Worm (Caenorhabditis elegans) whole organism, midembryonic: ENCODE data around the gene srsx-3.

Experiments used
- T22C8.4 ChIP-seq: fragments of 200-800 bp; sonication (Bioruptor generic); IDR thresholded peaks from 2 replicates; pipeline ENCODE4 v1.3.6; 2022; ENCODE audit warnings: missing genetic modification characterization, missing compliant biosample characterization
- cog-1 ChIP-seq: sonication (generic microtip); optimal IDR thresholded peaks from 2 replicates; lab custom pipeline; 2016; ENCODE audit warnings: missing genetic modification characterization, missing compliant biosample characterization
- flt-1 ChIP-seq: fragments of 200-800 bp; sonication (Bioruptor generic); IDR thresholded peaks from 2 replicates; pipeline ENCODE4 v1.3.6; 2022; ENCODE audit warnings: missing genetic modification characterization, missing compliant biosample characterization
- klf-2 ChIP-seq: fragments of 200-800 bp; sonication (Bioruptor generic); conservative IDR thresholded peaks from 2 replicates; pipeline ENCODE4 v1.3.6; 2022; ENCODE audit warnings: missing genetic modification reagents, missing genetic modification characterization, missing compliant biosample characterization
- med-1 ChIP-seq: sonication (generic microtip); optimal IDR thresholded peaks from 2 replicates; lab custom pipeline; 2017; ENCODE audit warnings: missing genetic modification characterization, mild to moderate bottlenecking, missing compliant biosample characterization, antibody characterized with exemption, missing genetic modification reagents; ENCODE audit not compliant: insufficient read depth
- ref-1 ChIP-seq: fragments of 200-800 bp; sonication (Bioruptor generic); conservative IDR thresholded peaks from 2 replicates; pipeline ENCODE4 v1.3.6; 2022; ENCODE audit warnings: missing genetic modification reagents, missing genetic modification characterization, missing compliant biosample characterization
- tab-1 ChIP-seq: fragments of 200-800 bp; sonication (Bioruptor generic); IDR thresholded peaks from 2 replicates; pipeline ENCODE4 v1.3.6; 2022; ENCODE audit warnings: missing genetic modification characterization, missing compliant biosample characterization
- ztf-23 ChIP-seq: fragments of 200-800 bp; sonication (Bioruptor generic); IDR thresholded peaks from 2 replicates; pipeline ENCODE4 v1.3.6; 2022; ENCODE audit warnings: missing genetic modification reagents, missing genetic modification characterization, missing compliant biosample characterization
- ztf-29 ChIP-seq: fragments of 200-800 bp; sonication (Bioruptor generic); IDR thresholded peaks from 2 replicates; pipeline ENCODE4 v1.3.6; 2022; ENCODE audit warnings: missing genetic modification reagents, missing genetic modification characterization, missing compliant biosample characterization

srsx-3 gene

ce11 chrV:7970519-7970918 lies 33.5 kb upstream of the srsx-3 start:
- TF ChIP-seq ztf-29 (no peak), tab-1 (GFP tag; lab: Robert Waterston, UW) (no peak), ref-1 (GFP tag; lab: Robert Waterston, UW) (no peak), klf-2 (GFP tag; lab: Robert Waterston, UW) (no peak), med-1 (GFP tag; lab: Kevin White, UChicago) (no peak), ztf-23 (GFP tag; lab: Robert Waterston, UW) (no peak), T22C8.4 (no peak)

ce11 chrV:7969107-7969506 lies 32.1 kb upstream of the srsx-3 start, which contains the start of gene che-7:
TSS of gene che-7 (minus strand) at chrV:7969207.
- TF ChIP-seq T22C8.4 (peak; percentile 39; the same call in 1 of the 2 replicates), klf-2 (GFP tag; lab: Robert Waterston, UW) (no peak), tab-1 (GFP tag; lab: Robert Waterston, UW) (no peak)

- TF ChIP-seq ref-1 (GFP tag; lab: Robert Waterston, UW): no peak
These were observed 27.4 kb upstream of the srsx-3 start for ce11 chrV:7964429-7964828.

- TF ChIP-seq ref-1 (GFP tag; lab: Robert Waterston, UW): no peak
- TF ChIP-seq med-1 (GFP tag; lab: Kevin White, UChicago): no peak
- TF ChIP-seq ztf-23 (GFP tag; lab: Robert Waterston, UW): no peak
- no peak for TF ChIP-seq flt-1
- no peak for TF ChIP-seq ztf-29
These were observed 21.8 kb upstream of the srsx-3 start, which contains the start of the genes clec-217 and F26D11.2 for ce11 chrV:7958740-7959320. TSS of gene clec-217 (minus strand) at chrV:7958840. TSS of gene F26D11.2 (plus strand) at chrV:7959270.

- TF ChIP-seq T22C8.4 (no peak), cog-1 (tag; lab: Kevin White, UChicago) (no peak), klf-2 (GFP tag; lab: Robert Waterston, UW) (no peak), tab-1 (GFP tag; lab: Robert Waterston, UW) (no peak), ztf-29 (no peak), ztf-23 (GFP tag; lab: Robert Waterston, UW) (no peak), flt-1 (no peak), med-1 (GFP tag; lab: Kevin White, UChicago) (no peak), ref-1 (GFP tag; lab: Robert Waterston, UW) (no peak)
These were observed 19.2 kb upstream of the srsx-3 start, which contains the start of gene pals-34 for ce11 chrV:7956218-7956617. TSS of gene pals-34 (minus strand) at chrV:7956497.

- TF ChIP-seq ztf-29 (no peak), tab-1 (GFP tag; lab: Robert Waterston, UW) (no peak), cog-1 (tag; lab: Kevin White, UChicago) (no peak), ref-1 (GFP tag; lab: Robert Waterston, UW) (no peak), flt-1 (no peak), med-1 (GFP tag; lab: Kevin White, UChicago) (no peak), klf-2 (GFP tag; lab: Robert Waterston, UW) (no peak), ztf-23 (GFP tag; lab: Robert Waterston, UW) (no peak), T22C8.4 (no peak)
These were observed 18.1 kb upstream of the srsx-3 start, which contains the start of gene F26D11.12 for ce11 chrV:7955168-7955567. TSS of gene F26D11.12 (minus strand) at chrV:7955312.

ce11 chrV:7954552-7954951 lies 17.5 kb upstream of the srsx-3 start, which contains the start of gene F26D11.13:
TSS of gene F26D11.13 (minus strand) at chrV:7954652.
- no peak for TF ChIP-seq klf-2 (GFP tag; lab: Robert Waterston, UW)
- TF ChIP-seq flt-1: no peak
- no peak for TF ChIP-seq ztf-29
- TF ChIP-seq tab-1 (GFP tag; lab: Robert Waterston, UW): no peak
- no peak for TF ChIP-seq ref-1 (GFP tag; lab: Robert Waterston, UW)
- no peak for TF ChIP-seq T22C8.4
- TF ChIP-seq med-1 (GFP tag; lab: Kevin White, UChicago): no peak
- no peak for TF ChIP-seq ztf-23 (GFP tag; lab: Robert Waterston, UW)
- no peak for TF ChIP-seq cog-1 (tag; lab: Kevin White, UChicago)

- no peak for TF ChIP-seq tab-1 (GFP tag; lab: Robert Waterston, UW)
- no peak for TF ChIP-seq T22C8.4
- TF ChIP-seq ztf-29: no peak
- no peak for TF ChIP-seq ref-1 (GFP tag; lab: Robert Waterston, UW)
- no peak for TF ChIP-seq med-1 (GFP tag; lab: Kevin White, UChicago)
- TF ChIP-seq cog-1 (tag; lab: Kevin White, UChicago): no peak
- TF ChIP-seq ztf-23 (GFP tag; lab: Robert Waterston, UW): no peak
- TF ChIP-seq flt-1: no peak
- TF ChIP-seq klf-2 (GFP tag; lab: Robert Waterston, UW): no peak
These were observed 15.8 kb upstream of the srsx-3 start, which contains the start of gene clec-216 for ce11 chrV:7952855-7953254. TSS of gene clec-216 (minus strand) at chrV:7952955.

ce11 chrV:7946229-7946628 lies 9.2 kb upstream of the srsx-3 start:
- no peak for TF ChIP-seq ref-1 (GFP tag; lab: Robert Waterston, UW)
- no peak for TF ChIP-seq ztf-23 (GFP tag; lab: Robert Waterston, UW)
- no peak for TF ChIP-seq T22C8.4
- no peak for TF ChIP-seq flt-1
- TF ChIP-seq tab-1 (GFP tag; lab: Robert Waterston, UW): no peak
- TF ChIP-seq klf-2 (GFP tag; lab: Robert Waterston, UW): no peak
- no peak for TF ChIP-seq ztf-29
- TF ChIP-seq med-1 (GFP tag; lab: Kevin White, UChicago): no peak
- TF ChIP-seq cog-1 (tag; lab: Kevin White, UChicago): no peak

ce11 chrV:7943568-7943967 lies 6.5 kb upstream of the srsx-3 start, which contains the start of gene Y97E10B.1:
TSS of gene Y97E10B.1 (plus strand) at chrV:7943868.
- TF ChIP-seq ztf-29 (no peak), flt-1 (no peak), klf-2 (GFP tag; lab: Robert Waterston, UW) (no peak), cog-1 (tag; lab: Kevin White, UChicago) (no peak), T22C8.4 (no peak), ref-1 (GFP tag; lab: Robert Waterston, UW) (no peak), med-1 (GFP tag; lab: Kevin White, UChicago) (no peak), tab-1 (GFP tag; lab: Robert Waterston, UW) (no peak)
